Fruit fly (Drosophila melanogaster) whole organism, adult: ENCODE measurements around the gene tnc.

Experiments used
- CG11617 ChIP-seq: fragments of 200-800 bp; sonication (Bioruptor generic); optimal IDR thresholded peaks from 2 replicates; lab custom pipeline; 2017; ENCODE audit warnings: mild to moderate bottlenecking, missing biosample characterization, missing genetic modification reagents, missing genetic modification characterization
- CG7045 ChIP-seq: fragments of 200-800 bp; sonication (Bioruptor generic); optimal IDR thresholded peaks from 2 replicates; lab custom pipeline; 2017; ENCODE audit warnings: missing biosample characterization, mild to moderate bottlenecking, missing genetic modification characterization
- Crg-1 ChIP-seq: fragments of 200-800 bp; sonication (Bioruptor generic); optimal IDR thresholded peaks from 2 replicates; lab custom pipeline; 2016; ENCODE audit warnings: missing biosample characterization, missing genetic modification characterization
- bab1 ChIP-seq: fragments of 200-800 bp; sonication (Bioruptor generic); optimal IDR thresholded peaks from 3 replicates; lab custom pipeline; 2019; ENCODE audit warnings: missing biosample characterization, mild to moderate bottlenecking, missing genetic modification characterization, moderate library complexity
- cic ChIP-seq: fragments of 200-800 bp; sonication (Bioruptor generic); optimal IDR thresholded peaks from 2 replicates; lab custom pipeline; 2017; ENCODE audit warnings: missing biosample characterization, mild to moderate bottlenecking, missing genetic modification characterization, moderate library complexity

DNA sequence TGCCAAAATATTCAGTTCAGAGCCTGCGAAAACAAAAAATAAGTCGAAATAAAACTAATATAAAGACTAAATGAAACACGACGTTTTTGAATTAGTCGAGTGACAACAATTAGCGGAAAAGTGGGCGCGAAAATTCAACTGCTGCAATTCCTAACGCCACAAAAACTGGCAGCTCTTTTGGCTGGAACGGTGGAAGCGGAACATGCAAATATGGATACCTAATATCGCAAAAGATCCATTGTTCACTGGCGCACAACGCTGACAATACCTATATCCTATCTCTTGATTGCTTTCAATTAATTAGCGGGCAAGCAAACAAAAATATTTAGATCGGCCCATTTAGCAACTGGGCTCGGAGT lies 65.2 kb downstream of the tnc start, which contains the start of gene CG11791:
- TF ChIP-seq CG11617 (GFP tag; lab: Kevin White, UChicago) (no peak), cic (GFP tag; lab: Kevin White, UChicago) (no peak), CG7045 (no peak), Crg-1 (GFP tag; lab: Kevin White, UChicago) (no peak), bab1 (GFP tag; lab: Kevin White, UChicago) (no peak)
